Worm (Caenorhabditis elegans) whole organism, L1 larva: Measurements from ENCODE around the gene F59E12.6.

Experiments used
- C16A3.4 ChIP-seq: fragments of 150-350 bp; optimal IDR thresholded peaks from 2 replicates; lab custom pipeline; 2014; ENCODE audit warnings: missing biosample characterization, missing genetic modification characterization
- C34B4.2 ChIP-seq: sonication (generic microtip); optimal IDR thresholded peaks from 2 replicates; lab custom pipeline; 2017; ENCODE audit warnings: mild to moderate bottlenecking, missing genetic modification characterization, missing compliant biosample characterization
- F16B12.6 ChIP-seq: fragments of 150-350 bp; optimal IDR thresholded peaks from 2 replicates; lab custom pipeline; 2014; ENCODE audit warnings: missing biosample characterization, missing genetic modification characterization
- ceh-63 ChIP-seq: fragments of 200-800 bp; sonication (Bioruptor generic); optimal IDR thresholded peaks from 2 replicates; lab custom pipeline; 2018; ENCODE audit warnings: mild to moderate bottlenecking, missing genetic modification characterization, missing compliant biosample characterization
- ceh-8 ChIP-seq: fragments of 200-800 bp; sonication (Bioruptor generic); optimal IDR thresholded peaks from 2 replicates; lab custom pipeline; 2018; ENCODE audit warnings: mild to moderate bottlenecking, missing genetic modification characterization, moderate library complexity, missing compliant biosample characterization
- ceh-82 ChIP-seq, 3 experiments: fragments of 150-350 bp in 1 of 3; sonication (generic microtip) in 2 of 3; optimal IDR thresholded peaks; 2 replicates each; lab custom pipeline; 2014 to 2017; ENCODE audit warnings: missing biosample characterization in 3 of 3, missing genetic modification characterization in 3 of 3
- ces-1 ChIP-seq: fragments of 150-350 bp; optimal IDR thresholded peaks from 2 replicates; lab custom pipeline; 2014; ENCODE audit warnings: missing biosample characterization, missing genetic modification reagents, missing genetic modification characterization
- dpl-1 ChIP-seq, 3 experiments: fragments of 150-350 bp in 2 of 3; sonication (generic microtip) in 1 of 3; optimal IDR thresholded peaks; 2 replicates each; lab custom pipeline; 2014 to 2017; ENCODE audit warnings: missing biosample characterization in 3 of 3, missing genetic modification characterization in 3 of 3, missing genetic modification reagents in 3 of 3
- egl-27 ChIP-seq, 2 experiments: fragments of 150-350 bp in 1 of 2; sonication (generic microtip); optimal IDR thresholded peaks; 3 replicates each; lab custom pipeline; 2017 to 2018; ENCODE audit warnings: missing biosample characterization in 2 of 2, missing genetic modification characterization in 2 of 2, missing genetic modification reagents in 2 of 2
- elt-3 ChIP-seq, 6 experiments: fragments of 150-350 bp in 1 of 6; sonication (generic microtip); optimal IDR thresholded peaks; 2 replicates each; lab custom pipeline; 2017 to 2018; ENCODE audit warnings: missing biosample characterization in 6 of 6, missing genetic modification characterization in 6 of 6, inconsistent platforms in 1 of 6
- ets-5 ChIP-seq: fragments of 200-800 bp; sonication (Bioruptor generic); IDR thresholded peaks from 2 replicates; pipeline ENCODE4 v1.3.6; 2022; ENCODE audit warnings: missing genetic modification characterization, missing compliant biosample characterization
- fkh-10 ChIP-seq: sonication (generic microtip); optimal IDR thresholded peaks from 2 replicates; lab custom pipeline; 2017; ENCODE audit warnings: missing biosample characterization, missing genetic modification reagents, missing genetic modification characterization
- fkh-4 ChIP-seq: sonication (generic microtip); optimal IDR thresholded peaks from 2 replicates; lab custom pipeline; 2016; ENCODE audit warnings: missing compliant biosample characterization, missing genetic modification characterization, borderline replicate concordance
- fos-1 ChIP-seq: fragments of 150-350 bp; optimal IDR thresholded peaks from 2 replicates; lab custom pipeline; 2014; ENCODE audit warnings: missing biosample characterization, missing genetic modification characterization
- grh-1 ChIP-seq: fragments of 200-800 bp; sonication (Bioruptor generic); IDR thresholded peaks from 2 replicates; pipeline ENCODE4 v1.3.6; 2022; ENCODE audit warnings: missing genetic modification reagents, missing genetic modification characterization, missing compliant biosample characterization
- hlh-17 ChIP-seq: fragments of 200-800 bp; sonication (Bioruptor generic); optimal IDR thresholded peaks from 2 replicates; lab custom pipeline; 2018; ENCODE audit warnings: missing genetic modification characterization, mild to moderate bottlenecking, missing compliant biosample characterization, moderate library complexity, borderline replicate concordance
- hlh-4 ChIP-seq: sonication (generic microtip); optimal IDR thresholded peaks from 2 replicates; lab custom pipeline; 2016; ENCODE audit warnings: mild to moderate bottlenecking, missing genetic modification characterization, missing compliant biosample characterization
- hpl-2 ChIP-seq: fragments of 150-350 bp; optimal IDR thresholded peaks from 2 replicates; lab custom pipeline; 2014; ENCODE audit warnings: missing biosample characterization, missing genetic modification reagents, missing genetic modification characterization
- jun-1 ChIP-seq: fragments of 150-350 bp; optimal IDR thresholded peaks from 2 replicates; lab custom pipeline; 2014; ENCODE audit warnings: missing biosample characterization, missing genetic modification reagents, missing genetic modification characterization
- lin-14 ChIP-seq: fragments of 200-800 bp; sonication (Bioruptor generic); optimal IDR thresholded peaks from 2 replicates; lab custom pipeline; 2018; ENCODE audit warnings: mild to moderate bottlenecking, missing genetic modification characterization, moderate library complexity, missing compliant biosample characterization
- lin-39 ChIP-seq: fragments of 150-350 bp; optimal IDR thresholded peaks from 2 replicates; lab custom pipeline; 2014; ENCODE audit warnings: missing biosample characterization, missing genetic modification reagents, missing genetic modification characterization
- lsy-2 ChIP-seq, 2 experiments: fragments of 150-350 bp; optimal IDR thresholded peaks; 2 replicates each; lab custom pipeline; 2014; ENCODE audit warnings: missing biosample characterization in 2 of 2, missing genetic modification characterization in 2 of 2
- mdl-1 ChIP-seq, 2 experiments: fragments of 150-350 bp; optimal IDR thresholded peaks; 2 replicates each; lab custom pipeline; 2014 to 2017; ENCODE audit warnings: missing biosample characterization in 2 of 2, missing genetic modification characterization in 2 of 2, inconsistent platforms in 1 of 2
- mep-1 ChIP-seq: fragments of 150-350 bp; optimal IDR thresholded peaks from 2 replicates; lab custom pipeline; 2014; ENCODE audit warnings: missing biosample characterization, missing genetic modification characterization
- nhr-11 ChIP-seq: fragments of 150-350 bp; optimal IDR thresholded peaks from 2 replicates; lab custom pipeline; 2014; ENCODE audit warnings: missing biosample characterization, missing genetic modification characterization
- nhr-12 ChIP-seq: sonication (generic microtip); optimal IDR thresholded peaks from 2 replicates; lab custom pipeline; 2017; ENCODE audit warnings: missing biosample characterization, missing genetic modification characterization
- nhr-19 ChIP-seq: fragments of 200-800 bp; sonication (Bioruptor generic); conservative IDR thresholded peaks from 2 replicates; pipeline ENCODE4 v1.3.6; 2022; ENCODE audit warnings: missing genetic modification characterization, missing compliant biosample characterization
- nhr-20 ChIP-seq: sonication (generic microtip); optimal IDR thresholded peaks from 2 replicates; lab custom pipeline; 2016; ENCODE audit warnings: mild to moderate bottlenecking, missing genetic modification characterization, missing compliant biosample characterization
- nhr-237 ChIP-seq: fragments of 150-350 bp; optimal IDR thresholded peaks from 2 replicates; lab custom pipeline; 2014; ENCODE audit warnings: missing biosample characterization, missing genetic modification characterization
- nhr-28 ChIP-seq: fragments of 150-350 bp; optimal IDR thresholded peaks from 2 replicates; lab custom pipeline; 2014; ENCODE audit warnings: missing biosample characterization, missing genetic modification characterization
- nhr-47 ChIP-seq: sonication (generic microtip); optimal IDR thresholded peaks from 2 replicates; lab custom pipeline; 2016; ENCODE audit warnings: mild to moderate bottlenecking, missing genetic modification characterization, moderate library complexity, missing compliant biosample characterization
- nhr-71 ChIP-seq: sonication (generic microtip); optimal IDR thresholded peaks from 2 replicates; lab custom pipeline; 2016; ENCODE audit warnings: mild to moderate bottlenecking, missing genetic modification characterization, moderate library complexity, missing compliant biosample characterization
- nhr-76 ChIP-seq: sonication (generic microtip); optimal IDR thresholded peaks from 2 replicates; lab custom pipeline; 2017; ENCODE audit warnings: missing biosample characterization, missing genetic modification characterization
- nhr-77 ChIP-seq: fragments of 150-350 bp; optimal IDR thresholded peaks from 2 replicates; lab custom pipeline; 2014; ENCODE audit warnings: missing biosample characterization, missing genetic modification characterization
- nhr-84 ChIP-seq: sonication (generic microtip); optimal IDR thresholded peaks from 2 replicates; lab custom pipeline; 2017; ENCODE audit warnings: missing biosample characterization, missing genetic modification characterization
- nhr-85 ChIP-seq: sonication (generic microtip); peaks from one replicate; lab custom pipeline; 2016; ENCODE audit warnings: missing genetic modification characterization, inconsistent platforms, missing compliant biosample characterization
- pag-3 ChIP-seq: sonication (generic microtip); optimal IDR thresholded peaks from 2 replicates; lab custom pipeline; 2017; ENCODE audit warnings: missing genetic modification characterization, mild to moderate bottlenecking, missing compliant biosample characterization, antibody characterized with exemption, borderline replicate concordance; ENCODE audit not compliant: insufficient read depth
- pax-3 ChIP-seq: fragments of 200-800 bp; sonication (Bioruptor generic); optimal IDR thresholded peaks from 2 replicates; lab custom pipeline; 2018; ENCODE audit warnings: mild to moderate bottlenecking, missing genetic modification characterization, moderate library complexity, missing compliant biosample characterization
- skn-1 ChIP-seq: fragments of 150-350 bp; optimal IDR thresholded peaks from 2 replicates; lab custom pipeline; 2014; ENCODE audit warnings: missing biosample characterization, missing genetic modification characterization
- sox-4 ChIP-seq: sonication (generic microtip); optimal IDR thresholded peaks from 2 replicates; lab custom pipeline; 2016; ENCODE audit warnings: missing genetic modification characterization, missing compliant biosample characterization
- sptf-1 ChIP-seq: fragments of 150-350 bp; optimal IDR thresholded peaks from 2 replicates; lab custom pipeline; 2014; ENCODE audit warnings: missing biosample characterization, missing genetic modification characterization
- sup-37 ChIP-seq: fragments of 200-800 bp; sonication (Bioruptor generic); optimal IDR thresholded peaks from 2 replicates; lab custom pipeline; 2018; ENCODE audit warnings: mild to moderate bottlenecking, missing genetic modification characterization, missing compliant biosample characterization
- tbx-2 ChIP-seq: sonication (generic microtip); optimal IDR thresholded peaks from 2 replicates; lab custom pipeline; 2016; ENCODE audit warnings: missing genetic modification characterization, missing compliant biosample characterization
- unc-130 ChIP-seq: fragments of 150-350 bp; optimal IDR thresholded peaks from 2 replicates; lab custom pipeline; 2017; ENCODE audit warnings: missing biosample characterization, missing genetic modification characterization, inconsistent platforms
- unc-30 ChIP-seq: sonication (generic microtip); optimal IDR thresholded peaks from 2 replicates; lab custom pipeline; 2017; ENCODE audit warnings: missing biosample characterization, missing genetic modification characterization
- unc-62 ChIP-seq: fragments of 150-350 bp; optimal IDR thresholded peaks from 2 replicates; lab custom pipeline; 2014; ENCODE audit warnings: missing biosample characterization, missing genetic modification reagents, missing genetic modification characterization
- unc-86 ChIP-seq: sonication (generic microtip); optimal IDR thresholded peaks from 2 replicates; lab custom pipeline; 2016; ENCODE audit warnings: missing genetic modification characterization, missing compliant biosample characterization
- unc-98 ChIP-seq: fragments of 200-800 bp; sonication (Bioruptor generic); IDR thresholded peaks from 2 replicates; pipeline ENCODE4 v1.3.6; 2022; ENCODE audit warnings: missing genetic modification characterization, missing compliant biosample characterization
- xbp-1 ChIP-seq: sonication (generic microtip); optimal IDR thresholded peaks from 2 replicates; lab custom pipeline; 2016; ENCODE audit warnings: missing genetic modification characterization, missing compliant biosample characterization
- zag-1 ChIP-seq: fragments of 150-350 bp; optimal IDR thresholded peaks from 2 replicates; lab custom pipeline; 2014; ENCODE audit warnings: missing biosample characterization, missing genetic modification characterization
- zip-4 ChIP-seq: fragments of 200-800 bp; sonication (Bioruptor generic); optimal IDR thresholded peaks from 2 replicates; lab custom pipeline; 2018; ENCODE audit warnings: mild to moderate bottlenecking, missing genetic modification characterization, moderate library complexity, missing compliant biosample characterization
- ztf-4 ChIP-seq: fragments of 150-350 bp; optimal IDR thresholded peaks from 2 replicates; lab custom pipeline; 2014; ENCODE audit warnings: missing biosample characterization, missing genetic modification characterization

Gene F59E12.6

DNA sequence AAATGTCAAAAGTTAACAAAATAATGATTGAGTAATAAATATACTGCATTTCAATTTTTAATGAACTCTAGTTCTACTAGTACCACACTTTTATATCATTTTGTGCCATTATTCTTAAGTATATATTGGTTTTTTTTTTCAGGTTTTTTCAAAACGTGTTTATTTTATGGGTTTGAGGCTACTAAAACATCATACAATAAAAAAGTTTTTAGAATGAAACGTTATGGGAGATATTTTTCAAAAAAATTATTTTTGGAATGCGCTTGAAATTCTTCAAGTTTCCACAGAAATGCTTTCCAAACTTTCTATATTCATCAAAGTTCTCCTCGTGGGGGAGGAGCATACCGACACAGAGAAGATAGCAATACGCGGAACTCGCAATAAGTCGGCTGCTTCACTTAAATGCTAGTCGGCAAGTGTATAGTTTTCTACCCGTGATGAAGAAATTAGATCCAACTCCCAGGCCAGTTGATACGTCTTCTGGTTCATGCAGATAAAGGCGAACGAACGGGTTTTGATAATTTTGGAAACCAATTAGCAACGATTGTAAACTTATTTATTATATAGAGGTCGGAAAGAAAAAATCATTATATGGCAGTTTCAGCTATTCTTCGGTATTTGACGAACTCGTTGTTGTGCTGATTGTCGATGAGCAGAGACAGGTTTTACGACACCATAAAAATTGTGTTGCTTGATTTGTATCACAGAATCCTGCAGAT, 31.3 kb downstream of the F59E12.6 start, which contains the start of gene C17G10.10:
TSS of gene C17G10.10 (minus strand) at position 51 of the 719 bp plus-strand sequence.
- TF ChIP-seq unc-86 (tag; lab: Kevin White, UChicago) (peak; percentile 11), ceh-8 (GFP tag; lab: Kevin White, UChicago) (no peak), dpl-1 (GFP tag; optimal IDR thresholded peaks at IDR 0.05; lab: Kevin White, UChicago) (peak; percentile 35 to 55 (median 40)), hlh-17 (peak; percentile 59), sox-4 (tag; lab: Kevin White, UChicago) (no peak), ceh-82 (tag; optimal IDR thresholded peaks at IDR 0.05; lab: Kevin White, UChicago) (peak; percentile 62 to 76 (median 67)), unc-62 (no peak), grh-1 (peak; percentile 72), nhr-237 (no peak), tbx-2 (tag; lab: Kevin White, UChicago) (peak; percentile 73), hpl-2 (GFP tag; lab: Kevin White, UChicago) (peak; percentile 57), egl-27 (tag; optimal IDR thresholded peaks at IDR 0.05; lab: Kevin White, UChicago) (no peak), pax-3 (peak; percentile 19), mdl-1 (tag; optimal IDR thresholded peaks at IDR 0.05; lab: Kevin White, UChicago) (peak in 1 of 2 experiments; percentile 82), mep-1 (peak; percentile 60), unc-98 (no peak), nhr-28 (tag; lab: Kevin White, UChicago) (no peak), nhr-11 (tag; lab: Kevin White, UChicago) (peak; percentile 35), nhr-20 (peak; percentile 95), pag-3 (tag; lab: Kevin White, UChicago) (no peak), nhr-76 (tag; lab: Kevin White, UChicago) (no peak), unc-30 (tag; lab: Kevin White, UChicago) (no peak), C34B4.2 (tag; lab: Kevin White, UChicago) (no peak), ets-5 (no peak), nhr-85 (tag; lab: Kevin White, UChicago) (peak; percentile 92), C16A3.4 (tag; lab: Kevin White, UChicago) (peak; percentile 45), hlh-4 (no peak), sptf-1 (tag; lab: Kevin White, UChicago) (no peak), nhr-47 (tag; lab: Kevin White, UChicago) (peak; percentile 86), nhr-77 (tag; lab: Kevin White, UChicago) (peak; percentile 52), fkh-4 (tag; lab: Kevin White, UChicago) (no peak), lin-39 (tag; lab: Kevin White, UChicago) (peak; percentile 68), nhr-71 (tag; lab: Kevin White, UChicago) (peak; percentile 89), nhr-84 (tag; lab: Kevin White, UChicago) (no peak), sup-37 (peak; percentile 75), xbp-1 (peak; percentile 63), jun-1 (tag; lab: Kevin White, UChicago) (peak; percentile 56), ztf-4 (tag; lab: Kevin White, UChicago) (peak; percentile 73), ces-1 (no peak), zip-4 (GFP tag; lab: Kevin White, UChicago) (peak; percentile 43), nhr-19 (peak; percentile 88), zag-1 (tag; lab: Kevin White, UChicago) (no peak), lin-14 (peak; percentile 82), unc-130 (tag; lab: Kevin White, UChicago) (peak; percentile 60), lsy-2 (tag; optimal IDR thresholded peaks at IDR 0.05; lab: Kevin White, UChicago) (peak; percentile 54 to 70), fos-1 (tag; lab: Kevin White, UChicago) (peak; percentile 65), skn-1 (tag; lab: Kevin White, UChicago) (no peak), elt-3 (tag; optimal IDR thresholded peaks at IDR 0.05; lab: Kevin White, UChicago) (peak in 5 of 6 experiments; percentile 3 to 79 (median 48)), fkh-10 (GFP tag; lab: Kevin White, UChicago) (no peak), F16B12.6 (peak; percentile 14), nhr-12 (tag; lab: Kevin White, UChicago) (no peak), ceh-63 (GFP tag; lab: Kevin White, UChicago) (no peak)
